Fruit fly (Drosophila melanogaster) whole organism, adult: ENCODE data around the gene CG42820.

ENCODE experiments used
- CG11617 ChIP-seq: fragments of 200-800 bp; sonication (Bioruptor generic); optimal IDR thresholded peaks from 2 replicates; lab custom pipeline; 2017; ENCODE audit warnings: mild to moderate bottlenecking, missing biosample characterization, missing genetic modification reagents, missing genetic modification characterization
- CG12768 ChIP-seq: fragments of 200-800 bp; sonication (Bioruptor generic); optimal IDR thresholded peaks from 2 replicates; lab custom pipeline; 2017; ENCODE audit warnings: missing biosample characterization, missing genetic modification characterization, mild to moderate bottlenecking, moderate library complexity, missing genetic modification reagents
- CG14711 ChIP-seq: fragments of 200-800 bp; sonication (Bioruptor generic); optimal IDR thresholded peaks from 2 replicates; lab custom pipeline; 2018; ENCODE audit warnings: missing biosample characterization, mild to moderate bottlenecking, missing genetic modification characterization, moderate library complexity
- CG1620 ChIP-seq: fragments of 200-800 bp; sonication (Bioruptor generic); optimal IDR thresholded peaks from 2 replicates; lab custom pipeline; 2016; ENCODE audit warnings: missing biosample characterization, missing genetic modification characterization
- CG33017 ChIP-seq: fragments of 200-800 bp; sonication (Bioruptor generic); optimal IDR thresholded peaks from 2 replicates; lab custom pipeline; 2018; ENCODE audit warnings: missing biosample characterization, mild to moderate bottlenecking, missing genetic modification characterization, moderate library complexity
- CG5204 ChIP-seq: fragments of 200-800 bp; sonication (Bioruptor generic); optimal IDR thresholded peaks from 2 replicates; lab custom pipeline; 2016; ENCODE audit warnings: missing biosample characterization, missing genetic modification characterization
- CG7045 ChIP-seq: fragments of 200-800 bp; sonication (Bioruptor generic); optimal IDR thresholded peaks from 2 replicates; lab custom pipeline; 2017; ENCODE audit warnings: missing biosample characterization, mild to moderate bottlenecking, missing genetic modification characterization
- CG7101 ChIP-seq: fragments of 200-800 bp; sonication (Bioruptor generic); optimal IDR thresholded peaks from 2 replicates; lab custom pipeline; 2018; ENCODE audit warnings: missing biosample characterization, mild to moderate bottlenecking, missing genetic modification characterization, moderate library complexity
- Clk ChIP-seq: fragments of 200-800 bp; sonication (Bioruptor generic); optimal IDR thresholded peaks from 2 replicates; lab custom pipeline; 2017; ENCODE audit warnings: missing biosample characterization, missing genetic modification characterization
- Crg-1 ChIP-seq: fragments of 200-800 bp; sonication (Bioruptor generic); optimal IDR thresholded peaks from 2 replicates; lab custom pipeline; 2016; ENCODE audit warnings: missing biosample characterization, missing genetic modification characterization
- Hr96 ChIP-seq: fragments of 200-800 bp; sonication (Bioruptor generic); optimal IDR thresholded peaks from 2 replicates; lab custom pipeline; 2016; ENCODE audit warnings: missing biosample characterization, missing genetic modification characterization
- Mnt ChIP-seq: fragments of 200-800 bp; sonication (Bioruptor generic); optimal IDR thresholded peaks from 2 replicates; lab custom pipeline; 2016; ENCODE audit warnings: missing biosample characterization, mild to moderate bottlenecking, missing genetic modification characterization
- bab1 ChIP-seq: fragments of 200-800 bp; sonication (Bioruptor generic); optimal IDR thresholded peaks from 3 replicates; lab custom pipeline; 2019; ENCODE audit warnings: missing biosample characterization, mild to moderate bottlenecking, missing genetic modification characterization, moderate library complexity
- cic ChIP-seq: fragments of 200-800 bp; sonication (Bioruptor generic); optimal IDR thresholded peaks from 2 replicates; lab custom pipeline; 2017; ENCODE audit warnings: missing biosample characterization, mild to moderate bottlenecking, missing genetic modification characterization, moderate library complexity
- cnc ChIP-seq, 2 experiments: fragments of >200 bp; optimal IDR thresholded peaks; 2 replicates each; lab custom pipeline; 2017
- kay ChIP-seq: fragments of 200-800 bp; sonication (Bioruptor generic); peaks from one replicate; lab custom pipeline; 2016; ENCODE audit warnings: missing biosample characterization, missing genetic modification characterization, borderline replicate concordance
- ovo ChIP-seq: fragments of 200-800 bp; sonication (Bioruptor generic); optimal IDR thresholded peaks from 2 replicates; lab custom pipeline; 2016; ENCODE audit warnings: missing biosample characterization, missing genetic modification characterization
- pad ChIP-seq: fragments of 200-800 bp; sonication (Bioruptor generic); optimal IDR thresholded peaks from 3 replicates; lab custom pipeline; 2017; ENCODE audit warnings: missing biosample characterization, missing genetic modification characterization, mild to moderate bottlenecking, moderate library complexity, missing genetic modification reagents
- tj ChIP-seq: fragments of 200-800 bp; sonication (Bioruptor generic); optimal IDR thresholded peaks from 3 replicates; lab custom pipeline; 2017; ENCODE audit warnings: missing biosample characterization, mild to moderate bottlenecking, missing genetic modification characterization, moderate library complexity
- toe ChIP-seq: fragments of 200-800 bp; sonication (Bioruptor generic); optimal IDR thresholded peaks from 2 replicates; lab custom pipeline; 2016; ENCODE audit warnings: missing biosample characterization, missing genetic modification characterization

The CG42820 gene

dm6 chr2L:8374235-8374634 lies 18.0 kb downstream of the CG42820 start, which contains the start of gene Wdr82:
Gene Wdr82, plus strand, starts transcription at chr2L:8374461.
- TF ChIP-seq bab1 (GFP tag; lab: Kevin White, UChicago) (peak; percentile 56), CG33017 (tag; lab: Kevin White, UChicago) (no peak)

dm6 chr2L:8372248-8372647 lies 19.9 kb downstream of the CG42820 start:
- no peak for TF ChIP-seq CG12768 (GFP tag; lab: Kevin White, UChicago)

- TF ChIP-seq bab1 (GFP tag; lab: Kevin White, UChicago), result peak; percentile 9
- peak; percentile 64 for TF ChIP-seq CG12768 (GFP tag; lab: Kevin White, UChicago)
- peak; percentile 29 for TF ChIP-seq CG14711 (tag; lab: Kevin White, UChicago)
- TF ChIP-seq toe (GFP tag; lab: Kevin White, UChicago), result peak; percentile 22
- no peak for TF ChIP-seq CG33017 (tag; lab: Kevin White, UChicago)
- no peak for TF ChIP-seq cnc (optimal IDR thresholded peaks at IDR 0.05; lab: Kevin White, UChicago)
- peak; percentile 17 for TF ChIP-seq CG7101 (tag; lab: Kevin White, UChicago)
- TF ChIP-seq CG7045, result no peak
These were observed 20.8 kb downstream of the CG42820 start for dm6 chr2L:8371354-8371937.

dm6 chr2L:8370364-8371326 lies 21.6 kb downstream of the CG42820 start, which contains the start of gene CG17292:
Gene CG17292, plus strand, starts transcription at chr2L:8370454.
- peak; percentile 62 for TF ChIP-seq CG33017 (tag; lab: Kevin White, UChicago)
- peak; percentile 79 for TF ChIP-seq CG12768 (GFP tag; lab: Kevin White, UChicago)
- peak; percentile 65 for TF ChIP-seq CG7101 (tag; lab: Kevin White, UChicago)
- TF ChIP-seq Crg-1 (GFP tag; lab: Kevin White, UChicago), result peak; percentile 37
- TF ChIP-seq Hr96 (GFP tag; lab: Kevin White, UChicago), result no peak
- no peak for TF ChIP-seq CG7045
- TF ChIP-seq toe (GFP tag; lab: Kevin White, UChicago), result peak; percentile 62
- peak; percentile 58 for TF ChIP-seq ovo (GFP tag; lab: Kevin White, UChicago)
- TF ChIP-seq CG11617 (GFP tag; lab: Kevin White, UChicago), result peak; percentile 70
- TF ChIP-seq cnc (optimal IDR thresholded peaks at IDR 0.05; lab: Kevin White, UChicago), result no peak
- TF ChIP-seq CG14711 (tag; lab: Kevin White, UChicago), result peak; percentile 17
- TF ChIP-seq Clk (GFP tag; lab: Kevin White, UChicago), result peak; percentile 42
- peak; percentile 49 for TF ChIP-seq CG1620
- TF ChIP-seq CG5204 (GFP tag; lab: Kevin White, UChicago), result no peak
- TF ChIP-seq bab1 (GFP tag; lab: Kevin White, UChicago), result peak; percentile 88
- peak; percentile 72 for TF ChIP-seq tj (GFP tag; lab: Kevin White, UChicago)
- no peak for TF ChIP-seq kay (GFP tag; lab: Kevin White, UChicago)
- peak; percentile 90 for TF ChIP-seq cic (GFP tag; lab: Kevin White, UChicago)
- peak; percentile 81 for TF ChIP-seq Mnt (GFP tag; lab: Kevin White, UChicago)
- peak; percentile 52 for TF ChIP-seq pad

dm6 chr2L:8365701-8366643 lies 26.2 kb downstream of the CG42820 start, which contains the start of gene Pp2A-29B:
Gene Pp2A-29B, plus strand, starts transcription at chr2L:8366038.
- TF ChIP-seq CG7045 (no peak), Mnt (GFP tag; lab: Kevin White, UChicago) (peak; percentile 45), CG1620 (peak; percentile 60), CG7101 (tag; lab: Kevin White, UChicago) (peak; percentile 45), toe (GFP tag; lab: Kevin White, UChicago) (peak; percentile 86), CG5204 (GFP tag; lab: Kevin White, UChicago) (no peak), Hr96 (GFP tag; lab: Kevin White, UChicago) (peak; percentile 45), tj (GFP tag; lab: Kevin White, UChicago) (peak; percentile 34), Clk (GFP tag; lab: Kevin White, UChicago) (no peak), CG33017 (tag; lab: Kevin White, UChicago) (peak; percentile 25), ovo (GFP tag; lab: Kevin White, UChicago) (peak; percentile 58), bab1 (GFP tag; lab: Kevin White, UChicago) (no peak), CG11617 (GFP tag; lab: Kevin White, UChicago) (peak; percentile 37), kay (GFP tag; lab: Kevin White, UChicago) (peak; percentile 66), cnc (optimal IDR thresholded peaks at IDR 0.05; lab: Kevin White, UChicago) (no peak), pad (peak; percentile 27), cic (GFP tag; lab: Kevin White, UChicago) (peak; percentile 70), CG12768 (GFP tag; lab: Kevin White, UChicago) (no peak), Crg-1 (GFP tag; lab: Kevin White, UChicago) (peak; percentile 72), CG14711 (tag; lab: Kevin White, UChicago) (peak; percentile 10)
